Worm (Caenorhabditis elegans): ENCODE data around the gene nmad-1.

Gene nmad-1

ce11 chrIII:5553098-5553497 is 1.6 kb downstream of the nmad-1 start (continued):
- TF ChIP-seq ztf-4 (tag; optimal IDR thresholded peaks at IDR 0.05) (no peak), mdl-1 (tag; optimal IDR thresholded peaks at IDR 0.05) (peak in 1 of 2 experiments; percentile 32), isw-1 (GFP tag; IDR thresholded peaks at IDR 0.05) (no peak), unc-86 (tag; optimal IDR thresholded peaks at IDR 0.05) (no peak), skn-1 (tag; optimal IDR thresholded peaks at IDR 0.05) (peak; percentile 12), hlh-17 (GFP tag; optimal IDR thresholded peaks at IDR 0.05; ENCODE audit: borderline replicate concordance) (no peak), ceh-63 (GFP tag; optimal IDR thresholded peaks at IDR 0.05) (no peak)

ce11 chrIII:5552072-5552667 is 2.6 kb downstream of the nmad-1 start, which contains the start of gene F09F7.6:
Gene F09F7.6 (minus strand): TSS chrIII:5552135.
- no peak for TF ChIP-seq nhr-28 (tag; optimal IDR thresholded peaks at IDR 0.05)
- TF ChIP-seq efl-1 (optimal IDR thresholded peaks at IDR 0.05) = peak; percentile 37 to 52
- TF ChIP-seq efl-1 (GFP tag; optimal IDR thresholded peaks at IDR 0.05 in 1 of 2) = peak in 1 of 2 experiments; percentile 96
- peak; percentile 10 for TF ChIP-seq irx-1 (tag; optimal IDR thresholded peaks at IDR 0.05)
- TF ChIP-seq nhr-11 (tag; optimal IDR thresholded peaks at IDR 0.05) = no peak
- TF ChIP-seq zag-1 (tag; optimal IDR thresholded peaks at IDR 0.05) = no peak
- no peak for TF ChIP-seq C34B4.2 (tag; optimal IDR thresholded peaks at IDR 0.05)
- no peak for TF ChIP-seq aha-1 (tag; optimal IDR thresholded peaks at IDR 0.05)
- TF ChIP-seq unc-98 (GFP tag; IDR thresholded peaks at IDR 0.05) = no peak
- peak; percentile 89 for TF ChIP-seq unc-130 (tag; optimal IDR thresholded peaks at IDR 0.05)
- TF ChIP-seq sup-37 (GFP tag; optimal IDR thresholded peaks at IDR 0.05) = no peak
- no peak for TF ChIP-seq isw-1 (GFP tag; IDR thresholded peaks at IDR 0.05)
- peak; percentile 35 to 93 (median 72) for TF ChIP-seq elt-3 (tag; optimal IDR thresholded peaks at IDR 0.05)
- TF ChIP-seq lin-14 (GFP tag; optimal IDR thresholded peaks at IDR 0.05) = peak; percentile 89
- TF ChIP-seq nhr-76 (tag; optimal IDR thresholded peaks at IDR 0.05) = no peak
- peak; percentile 76 for TF ChIP-seq rnt-1 (tag; optimal IDR thresholded peaks at IDR 0.05)
- TF ChIP-seq nhr-47 (tag; optimal IDR thresholded peaks at IDR 0.05) = peak; percentile 62
- TF ChIP-seq hpl-2 (GFP tag; optimal IDR thresholded peaks at IDR 0.05) = no peak
- TF ChIP-seq nhr-77 (tag; optimal IDR thresholded peaks at IDR 0.05) = no peak
- TF ChIP-seq C16A3.4 (tag; optimal IDR thresholded peaks at IDR 0.05) = peak; percentile 74
- no peak for TF ChIP-seq hlh-4 (tag; optimal IDR thresholded peaks at IDR 0.05)
- no peak for TF ChIP-seq nhr-237 (tag; optimal IDR thresholded peaks at IDR 0.05)
- TF ChIP-seq ces-1 (GFP tag; optimal IDR thresholded peaks at IDR 0.05) = no peak
- no peak for TF ChIP-seq ceh-8 (GFP tag; optimal IDR thresholded peaks at IDR 0.05)
- peak; percentile 98 for TF ChIP-seq nhr-19 (GFP tag; conservative IDR thresholded peaks at IDR 0.05)
- no peak for TF ChIP-seq mab-9 (GFP tag; IDR thresholded peaks at IDR 0.05)
- peak; percentile 41 to 81 for TF ChIP-seq lin-35 (GFP tag; optimal IDR thresholded peaks at IDR 0.05)
- TF ChIP-seq lin-13 (GFP tag; optimal IDR thresholded peaks at IDR 0.05) = peak; percentile 4
- TF ChIP-seq egl-13 (tag; optimal IDR thresholded peaks at IDR 0.05) = no peak
- TF ChIP-seq dpl-1 (GFP tag; optimal IDR thresholded peaks at IDR 0.05) = peak in 2 of 3 experiments; percentile 21 to 42
- no peak for TF ChIP-seq pax-3 (tag; optimal IDR thresholded peaks at IDR 0.05)
- peak; percentile 81 for TF ChIP-seq nhr-90 (tag; optimal IDR thresholded peaks at IDR 0.05; ENCODE audit: poor library complexity)
- TF ChIP-seq jun-1 (tag; optimal IDR thresholded peaks at IDR 0.05) = no peak
- TF ChIP-seq skn-1 (tag; optimal IDR thresholded peaks at IDR 0.05) = no peak
- peak; percentile 74 for TF ChIP-seq elt-2 (tag; optimal IDR thresholded peaks at IDR 0.05)
- no peak for TF ChIP-seq ceh-90 (tag; optimal IDR thresholded peaks at IDR 0.05)
- TF ChIP-seq blmp-1 (tag; optimal IDR thresholded peaks at IDR 0.05) = peak; percentile 44
- TF ChIP-seq efl-3 (GFP tag; optimal IDR thresholded peaks at IDR 0.05) = no peak
- peak; percentile 51 for TF ChIP-seq ztf-4 (tag; optimal IDR thresholded peaks at IDR 0.05)
- TF ChIP-seq nhr-85 (tag) = peak; percentile 98
- peak; percentile 53; the same call in 1 of the 2 replicates for TF ChIP-seq grh-1 (GFP tag; IDR thresholded peaks at IDR 0.05)
- peak; percentile 97 for TF ChIP-seq nhr-20 (tag; optimal IDR thresholded peaks at IDR 0.05)
- no peak for TF ChIP-seq nhr-84 (tag; optimal IDR thresholded peaks at IDR 0.05)
- no peak for TF ChIP-seq fos-1 (tag; optimal IDR thresholded peaks at IDR 0.05)
- no peak for TF ChIP-seq zip-4 (GFP tag; optimal IDR thresholded peaks at IDR 0.05)
- peak; percentile 81 for TF ChIP-seq tbx-2 (tag; optimal IDR thresholded peaks at IDR 0.05)
- TF ChIP-seq xbp-1 (tag; optimal IDR thresholded peaks at IDR 0.05) = peak; percentile 27
